Worm (Caenorhabditis elegans) whole organism, midembryonic: ENCODE results near the gene F40G9.15.

ENCODE experiments used
- T22C8.4 ChIP-seq: fragments of 200-800 bp; sonication (Bioruptor generic); IDR thresholded peaks from 2 replicates; pipeline ENCODE4 v1.3.6; 2022; ENCODE audit warnings: missing genetic modification characterization, missing compliant biosample characterization
- cog-1 ChIP-seq: sonication (generic microtip); optimal IDR thresholded peaks from 2 replicates; lab custom pipeline; 2016; ENCODE audit warnings: missing genetic modification characterization, missing compliant biosample characterization
- flt-1 ChIP-seq: fragments of 200-800 bp; sonication (Bioruptor generic); IDR thresholded peaks from 2 replicates; pipeline ENCODE4 v1.3.6; 2022; ENCODE audit warnings: missing genetic modification characterization, missing compliant biosample characterization
- klf-2 ChIP-seq: fragments of 200-800 bp; sonication (Bioruptor generic); conservative IDR thresholded peaks from 2 replicates; pipeline ENCODE4 v1.3.6; 2022; ENCODE audit warnings: missing genetic modification reagents, missing genetic modification characterization, missing compliant biosample characterization
- ref-1 ChIP-seq: fragments of 200-800 bp; sonication (Bioruptor generic); conservative IDR thresholded peaks from 2 replicates; pipeline ENCODE4 v1.3.6; 2022; ENCODE audit warnings: missing genetic modification reagents, missing genetic modification characterization, missing compliant biosample characterization
- tab-1 ChIP-seq: fragments of 200-800 bp; sonication (Bioruptor generic); IDR thresholded peaks from 2 replicates; pipeline ENCODE4 v1.3.6; 2022; ENCODE audit warnings: missing genetic modification characterization, missing compliant biosample characterization
- ztf-23 ChIP-seq: fragments of 200-800 bp; sonication (Bioruptor generic); IDR thresholded peaks from 2 replicates; pipeline ENCODE4 v1.3.6; 2022; ENCODE audit warnings: missing genetic modification reagents, missing genetic modification characterization, missing compliant biosample characterization

DNA sequence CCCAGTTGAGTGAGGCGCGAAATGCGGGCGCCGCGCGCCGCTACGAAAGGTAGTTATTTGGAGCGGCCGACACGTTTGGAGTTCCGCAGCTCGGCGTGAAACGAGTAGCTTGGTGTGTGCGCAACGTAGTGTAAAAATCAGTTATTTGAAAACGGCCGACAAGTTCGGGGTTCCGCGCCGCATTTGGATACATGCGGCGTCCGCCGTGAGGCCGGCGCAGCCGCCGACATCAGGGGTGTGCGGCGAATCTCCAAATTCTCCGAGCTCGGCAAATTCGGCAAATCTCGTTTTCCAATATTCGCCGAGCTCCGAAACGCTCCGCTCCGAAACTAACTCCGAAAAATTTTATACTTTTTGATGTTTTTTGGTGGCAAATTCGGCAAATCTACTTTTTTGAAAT, 24.2 kb upstream of the F40G9.15 start:
- no peak for TF ChIP-seq klf-2 (GFP tag; lab: Robert Waterston, UW)
- TF ChIP-seq cog-1 (tag; lab: Kevin White, UChicago): no peak
- no peak for TF ChIP-seq ref-1
- TF ChIP-seq flt-1: no peak
- no peak for TF ChIP-seq tab-1 (GFP tag; lab: Robert Waterston, UW)
- no peak for TF ChIP-seq ztf-23 (GFP tag; lab: Robert Waterston, UW)
- TF ChIP-seq T22C8.4 (GFP tag; lab: Robert Waterston, UW): no peak
